Worm (Caenorhabditis elegans) whole organism, L2 larva: ENCODE data around the gene clec-83.
"Not testable (repeated sequence)": the region's sequence is repeated elsewhere in the genome, so short reads cannot be mapped to it uniquely, and the experiment has no call there.

Experiments
- R02D3.7 ChIP-seq: fragments of 150-350 bp; optimal IDR thresholded peaks from 2 replicates; lab custom pipeline; 2014; ENCODE audit warnings: missing biosample characterization, missing genetic modification characterization
- Y55F3AM.14 ChIP-seq: fragments of 200-800 bp; sonication (Bioruptor generic); optimal IDR thresholded peaks from 2 replicates; lab custom pipeline; 2018; ENCODE audit warnings: mild to moderate bottlenecking, missing genetic modification characterization, missing compliant biosample characterization
- ZK546.5 ChIP-seq: sonication (generic microtip); optimal IDR thresholded peaks from 2 replicates; lab custom pipeline; 2017; ENCODE audit warnings: missing biosample characterization, missing genetic modification characterization
- ama-1 ChIP-seq: fragments of 150-350 bp; optimal IDR thresholded peaks from 2 replicates; lab custom pipeline; 2018; ENCODE audit warnings: inconsistent platforms
- elt-3 ChIP-seq: sonication (generic microtip); optimal IDR thresholded peaks from 2 replicates; lab custom pipeline; 2017; ENCODE audit warnings: missing biosample characterization, missing genetic modification characterization
- fos-1 ChIP-seq: fragments of 150-350 bp; optimal IDR thresholded peaks from 2 replicates; lab custom pipeline; 2014; ENCODE audit warnings: missing biosample characterization, missing genetic modification characterization
- mbf-1 ChIP-seq: sonication (generic microtip); optimal IDR thresholded peaks from 2 replicates; lab custom pipeline; 2017; ENCODE audit warnings: missing biosample characterization, missing genetic modification characterization
- nhr-10 ChIP-seq: sonication (generic microtip); optimal IDR thresholded peaks from 2 replicates; lab custom pipeline; 2017; ENCODE audit warnings: missing biosample characterization, missing genetic modification characterization
- nhr-11 ChIP-seq: fragments of 150-350 bp; optimal IDR thresholded peaks from 2 replicates; lab custom pipeline; 2014; ENCODE audit warnings: missing biosample characterization, missing genetic modification characterization
- nhr-25 ChIP-seq: fragments of 150-350 bp; sonication (generic microtip); optimal IDR thresholded peaks from 3 replicates; lab custom pipeline; 2014; ENCODE audit warnings: missing biosample characterization, missing genetic modification characterization
- skn-1 ChIP-seq: sonication (generic microtip); optimal IDR thresholded peaks from 2 replicates; lab custom pipeline; 2017; ENCODE audit warnings: missing biosample characterization, missing genetic modification characterization
- sma-9 ChIP-seq, 2 experiments: fragments of 150-350 bp in 1 of 2; sonication (generic microtip) in 1 of 2; optimal IDR thresholded peaks; 2 replicates each; lab custom pipeline; 2014 to 2016; ENCODE audit warnings: missing genetic modification characterization in 2 of 2, mild to moderate bottlenecking in 1 of 2, missing biosample characterization in 1 of 2, missing compliant biosample characterization in 1 of 2, missing genetic modification reagents in 1 of 2, moderate library complexity in 1 of 2
- unc-39 ChIP-seq: fragments of 150-350 bp; optimal IDR thresholded peaks from 2 replicates; lab custom pipeline; 2014; ENCODE audit warnings: missing biosample characterization, missing genetic modification characterization
- unc-62 ChIP-seq: fragments of 150-350 bp; optimal IDR thresholded peaks from 2 replicates; lab custom pipeline; 2014; ENCODE audit warnings: missing biosample characterization, missing genetic modification reagents, missing genetic modification characterization

ce11 chrIV:2801558-2801957 is 39.7 kb downstream of the clec-83 start, which contains the start of gene Y54G2A.44:
- not testable (repeated sequence) for TF ChIP-seq elt-3 (tag; lab: Kevin White, UChicago); ZK546.5 (tag; lab: Kevin White, UChicago); fos-1; nhr-11; nhr-10 (tag; lab: Kevin White, UChicago); unc-39 (tag; lab: Kevin White, UChicago); ama-1 (lab: Kevin White, UChicago); skn-1 (tag; lab: Kevin White, UChicago); sma-9 (GFP tag; optimal IDR thresholded peaks at IDR 0.05; lab: Kevin White, UChicago); sma-9 (tag; optimal IDR thresholded peaks at IDR 0.05; lab: Kevin White, UChicago); unc-62; mbf-1; Y55F3AM.14; nhr-25; R02D3.7 (tag; lab: Kevin White, UChicago)
